Worm (Caenorhabditis elegans): ENCODE measurements around the gene trul-1.

ce11 chrII:319459-319858 lies 37.1 kb upstream of the trul-1 start, which contains the start of gene far-7:
- TF ChIP-seq ref-2 (tag; optimal IDR thresholded peaks at IDR 0.05) (no peak), nfya-1 (tag; optimal IDR thresholded peaks at IDR 0.05) (no peak), ceh-30 (tag; optimal IDR thresholded peaks at IDR 0.05) (no peak), F13H6.1 (tag; optimal IDR thresholded peaks at IDR 0.05) (no peak), nhr-232 (tag; optimal IDR thresholded peaks at IDR 0.05) (no peak), pat-9 (tag; optimal IDR thresholded peaks at IDR 0.05) (no peak), pha-4 (tag; optimal IDR thresholded peaks at IDR 0.05) (no peak), ceh-45 (GFP tag; IDR thresholded peaks at IDR 0.05) (no peak), tbx-7 (tag; optimal IDR thresholded peaks at IDR 0.05) (no peak), K09A11.1 (tag; optimal IDR thresholded peaks at IDR 0.05; ENCODE audit: insufficient read depth) (no peak), hlh-8 (tag; optimal IDR thresholded peaks at IDR 0.05) (no peak), tbx-2 (tag; optimal IDR thresholded peaks at IDR 0.05) (no peak), unc-55 (GFP tag; optimal IDR thresholded peaks at IDR 0.05) (no peak), sox-4 (tag; optimal IDR thresholded peaks at IDR 0.05) (no peak)

Measured in whole organism, late embryonic.